Fruit fly (Drosophila melanogaster) whole organism, pupa: ENCODE data around the gene CG14439.

Experiments used
- CG10348 ChIP-seq: fragments of 200-800 bp; sonication (Bioruptor generic); IDR thresholded peaks from 2 replicates; pipeline ENCODE4 v1.3.6; 2022; ENCODE audit warnings: missing biosample characterization, missing genetic modification characterization
- CG12605 ChIP-seq: fragments of 200-800 bp; sonication (Bioruptor generic); IDR thresholded peaks from 2 replicates; pipeline ENCODE4 v1.3.6; 2022; ENCODE audit warnings: missing biosample characterization, missing genetic modification characterization
- EcR ChIP-seq: fragments of 200-800 bp; sonication (Bioruptor generic); optimal IDR thresholded peaks from 3 replicates; lab custom pipeline; 2019; ENCODE audit warnings: missing biosample characterization, missing genetic modification characterization, mild to moderate bottlenecking, moderate library complexity, missing genetic modification reagents
- Pif1A ChIP-seq: fragments of 200-800 bp; sonication (Bioruptor generic); optimal IDR thresholded peaks from 3 replicates; lab custom pipeline; 2016; ENCODE audit warnings: missing biosample characterization, missing genetic modification characterization
- fd96Ca ChIP-seq: fragments of 200-800 bp; sonication (Bioruptor generic); IDR thresholded peaks from 3 replicates; pipeline ENCODE4 v1.3.6; 2022; ENCODE audit warnings: missing biosample characterization, missing genetic modification characterization

DNA sequence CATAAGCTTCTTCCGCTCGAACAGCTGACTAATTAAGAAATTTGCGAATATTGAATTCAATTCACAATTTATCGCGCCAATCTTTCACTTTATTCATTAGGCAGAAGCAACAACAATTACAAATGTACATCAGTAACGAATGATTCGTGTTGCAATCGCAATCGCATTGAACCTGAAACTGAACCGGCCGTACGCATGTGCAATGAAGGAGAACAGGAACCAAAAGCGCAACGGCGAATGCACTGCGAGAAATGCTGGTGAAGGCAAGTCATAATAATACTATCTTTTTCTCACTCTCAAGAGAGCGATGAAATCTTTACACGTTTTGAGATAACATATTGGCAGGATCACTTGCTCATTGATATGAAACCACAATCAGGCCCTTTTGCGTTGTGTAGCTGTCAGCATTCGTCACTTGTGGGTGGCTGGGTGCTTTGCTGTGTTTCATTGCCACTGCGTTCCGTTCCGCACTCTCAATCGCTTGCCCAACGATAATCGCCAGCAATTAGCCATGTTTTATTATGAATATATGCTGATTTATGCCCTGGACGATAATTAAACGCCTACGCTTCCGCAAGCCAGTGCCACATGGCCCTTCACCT lies 22.3 kb upstream of the CG14439 start:
- TF ChIP-seq EcR (GFP tag; lab: Kevin White, UChicago): no peak
- no peak for TF ChIP-seq fd96Ca (GFP tag; lab: Robert Waterston, UW)
- no peak for TF ChIP-seq Pif1A (GFP tag; lab: Kevin White, UChicago)
- no peak for TF ChIP-seq CG12605 (GFP tag; lab: Robert Waterston, UW)
- TF ChIP-seq CG10348 (GFP tag; lab: Robert Waterston, UW): no peak
